Worm (Caenorhabditis elegans): ENCODE data around the gene K02A6.2.

ce11 chrX:8247088-8247487 lies 22.3 kb upstream of the K02A6.2 start:
- TF ChIP-seq unc-62 (GFP tag; optimal IDR thresholded peaks at IDR 0.05) = no peak
- TF ChIP-seq nfya-1 (tag; optimal IDR thresholded peaks at IDR 0.05; ENCODE audit: insufficient read depth) = no peak
- TF ChIP-seq skn-1 (tag; optimal IDR thresholded peaks at IDR 0.05) = no peak
- TF ChIP-seq snpc-4 (tag; optimal IDR thresholded peaks at IDR 0.05) = no peak
- no peak for TF ChIP-seq ZK546.5 (tag; optimal IDR thresholded peaks at IDR 0.05)
- no peak for TF ChIP-seq nhr-77 (tag; optimal IDR thresholded peaks at IDR 0.05)

Data from whole organism, L3 larva.